Fruit fly (Drosophila melanogaster) whole organism, embryonic: ENCODE results near the gene Blm.

ENCODE experiments used
- Aef1 ChIP-seq: fragments of 200-800 bp; sonication (Bioruptor generic); IDR thresholded peaks from 3 replicates; pipeline ENCODE4 v1.3.6; 2022; ENCODE audit warnings: missing biosample characterization, missing genetic modification characterization
- Antp ChIP-seq: fragments of 200-800 bp; sonication (Bioruptor generic); optimal IDR thresholded peaks from 3 replicates; lab custom pipeline; 2016; ENCODE audit warnings: missing biosample characterization, missing genetic modification characterization
- CG10565 ChIP-seq: fragments of 200-800 bp; sonication (Bioruptor generic); optimal IDR thresholded peaks from 3 replicates; lab custom pipeline; 2016; ENCODE audit warnings: missing biosample characterization, mild to moderate bottlenecking, missing genetic modification characterization
- CG11093 ChIP-seq: fragments of 200-800 bp; sonication (Bioruptor generic); IDR thresholded peaks from 3 replicates; pipeline ENCODE4 v1.3.6; 2022; ENCODE audit warnings: missing biosample characterization, missing genetic modification characterization
- CG11696 ChIP-seq: fragments of 200-800 bp; sonication (Bioruptor generic); IDR thresholded peaks from 2 replicates; pipeline ENCODE4 v1.3.6; 2022; ENCODE audit warnings: missing biosample characterization, missing genetic modification characterization
- CG14965 ChIP-seq: fragments of 200-800 bp; sonication (Bioruptor generic); optimal IDR thresholded peaks from 2 replicates; lab custom pipeline; 2016; ENCODE audit warnings: missing biosample characterization, missing genetic modification characterization, borderline replicate concordance
- CG15696 ChIP-seq: fragments of 200-800 bp; sonication (Bioruptor generic); optimal IDR thresholded peaks from 2 replicates; lab custom pipeline; 2019; ENCODE audit warnings: missing biosample characterization, mild to moderate bottlenecking, missing genetic modification characterization, moderate library complexity
- CG17802 ChIP-seq: fragments of 200-800 bp; sonication (Bioruptor generic); optimal IDR thresholded peaks from 2 replicates; lab custom pipeline; 2018; ENCODE audit warnings: missing biosample characterization, mild to moderate bottlenecking, missing genetic modification characterization, moderate library complexity
- CG17912 ChIP-seq: fragments of 200-800 bp; sonication (Bioruptor generic); optimal IDR thresholded peaks from 2 replicates; lab custom pipeline; 2018; ENCODE audit warnings: missing biosample characterization, mild to moderate bottlenecking, missing genetic modification characterization
- CG3281 ChIP-seq: fragments of 200-800 bp; sonication (Bioruptor generic); optimal IDR thresholded peaks from 3 replicates; lab custom pipeline; 2017; ENCODE audit warnings: missing biosample characterization, mild to moderate bottlenecking, missing genetic modification characterization
- CG3995 ChIP-seq: fragments of 200-800 bp; sonication (Bioruptor generic); optimal IDR thresholded peaks from 3 replicates; lab custom pipeline; 2016; ENCODE audit warnings: missing biosample characterization, missing genetic modification characterization
- CG4404 ChIP-seq: fragments of 200-800 bp; sonication (Bioruptor generic); IDR thresholded peaks from 2 replicates; pipeline ENCODE4 v1.3.6; 2022; ENCODE audit warnings: missing biosample characterization, missing genetic modification characterization
- CG6254 ChIP-seq: fragments of 200-800 bp; sonication (Bioruptor generic); optimal IDR thresholded peaks from 3 replicates; lab custom pipeline; 2017; ENCODE audit warnings: mild to moderate bottlenecking, missing biosample characterization, missing genetic modification reagents, missing genetic modification characterization
- CG6813 ChIP-seq: fragments of 200-800 bp; sonication (Bioruptor generic); optimal IDR thresholded peaks from 2 replicates; lab custom pipeline; 2017; ENCODE audit warnings: missing biosample characterization, missing genetic modification characterization, mild to moderate bottlenecking, moderate library complexity, missing genetic modification reagents
- CG7271 ChIP-seq: fragments of 200-800 bp; sonication (Bioruptor generic); optimal IDR thresholded peaks from 2 replicates; lab custom pipeline; 2018; ENCODE audit warnings: missing biosample characterization, mild to moderate bottlenecking, missing genetic modification characterization, moderate library complexity
- CG8765 ChIP-seq: fragments of 200-800 bp; sonication (Bioruptor generic); IDR thresholded peaks from 2 replicates; pipeline ENCODE4 v1.3.6; 2022; ENCODE audit warnings: missing biosample characterization, missing genetic modification characterization
- CTCF ChIP-seq: fragments of 200-800 bp; sonication (Bioruptor generic); optimal IDR thresholded peaks from 2 replicates; lab custom pipeline; 2017; ENCODE audit warnings: missing biosample characterization, mild to moderate bottlenecking, missing genetic modification characterization, moderate library complexity
- HLH4C ChIP-seq: fragments of 200-800 bp; sonication (Bioruptor generic); IDR thresholded peaks from 3 replicates; pipeline ENCODE4 v1.3.6; 2022; ENCODE audit warnings: missing biosample characterization, missing genetic modification characterization; ENCODE audit not compliant: partially characterized antibody
- HmgD ChIP-seq: fragments of 200-800 bp; sonication (Bioruptor generic); optimal IDR thresholded peaks from 3 replicates; lab custom pipeline; 2016; ENCODE audit warnings: missing biosample characterization, missing genetic modification characterization
- Hsf ChIP-seq: fragments of 200-800 bp; sonication (Bioruptor generic); optimal IDR thresholded peaks from 3 replicates; lab custom pipeline; 2016; ENCODE audit warnings: missing biosample characterization, missing genetic modification characterization
- Kr ChIP-seq: fragments of 200-800 bp; sonication (Bioruptor generic); optimal IDR thresholded peaks from 2 replicates; lab custom pipeline; 2017; ENCODE audit warnings: missing biosample characterization, mild to moderate bottlenecking, missing genetic modification characterization
- Lhr ChIP-seq: fragments of 200-800 bp; sonication (Bioruptor generic); optimal IDR thresholded peaks from 3 replicates; lab custom pipeline; 2017; ENCODE audit warnings: mild to moderate bottlenecking, missing biosample characterization, missing genetic modification reagents, missing genetic modification characterization
- Neu2 ChIP-seq: fragments of 200-800 bp; sonication (Bioruptor generic); optimal IDR thresholded peaks from 3 replicates; lab custom pipeline; 2016; ENCODE audit warnings: missing biosample characterization, missing genetic modification characterization, borderline replicate concordance
- Sry-β ChIP-seq: fragments of 200-800 bp; sonication (Bioruptor generic); optimal IDR thresholded peaks from 2 replicates; lab custom pipeline; 2018; ENCODE audit warnings: missing biosample characterization, mild to moderate bottlenecking, missing genetic modification characterization, moderate library complexity
- Taf1 ChIP-seq: fragments of 200-800 bp; sonication (Bioruptor generic); IDR thresholded peaks from 2 replicates; pipeline ENCODE4 v1.3.6; 2022; ENCODE audit warnings: missing biosample characterization, missing genetic modification characterization
- ac ChIP-seq: fragments of 200-800 bp; sonication (Bioruptor generic); optimal IDR thresholded peaks from 3 replicates; lab custom pipeline; 2017; ENCODE audit warnings: missing biosample characterization, mild to moderate bottlenecking, missing genetic modification characterization
- al ChIP-seq: fragments of 200-800 bp; sonication (Bioruptor generic); IDR thresholded peaks from 2 replicates; pipeline ENCODE4 v1.3.6; 2022; ENCODE audit warnings: missing biosample characterization, missing genetic modification characterization
- az2 ChIP-seq: fragments of 200-800 bp; sonication (Bioruptor generic); optimal IDR thresholded peaks from 3 replicates; lab custom pipeline; 2016; ENCODE audit warnings: missing biosample characterization, missing genetic modification characterization
- bigmax ChIP-seq: fragments of 200-800 bp; sonication (Bioruptor generic); optimal IDR thresholded peaks from 2 replicates; lab custom pipeline; 2018; ENCODE audit warnings: missing biosample characterization, mild to moderate bottlenecking, missing genetic modification characterization
- cg ChIP-seq: fragments of 200-800 bp; sonication (Bioruptor generic); optimal IDR thresholded peaks from 3 replicates; lab custom pipeline; 2019; ENCODE audit warnings: missing biosample characterization, mild to moderate bottlenecking, missing genetic modification characterization, moderate library complexity
- chinmo ChIP-seq: fragments of 200-800 bp; sonication (Bioruptor generic); IDR thresholded peaks from 4 replicates; pipeline ENCODE4 v1.3.6; 2022; ENCODE audit warnings: missing biosample characterization, missing genetic modification characterization; ENCODE audit not compliant: partially characterized antibody
- ci ChIP-seq: fragments of 200-800 bp; sonication (Bioruptor generic); IDR thresholded peaks from 3 replicates; pipeline ENCODE4 v1.3.6; 2022; ENCODE audit warnings: missing biosample characterization, missing genetic modification characterization
- crc ChIP-seq: fragments of 200-800 bp; sonication (Bioruptor generic); optimal IDR thresholded peaks from 2 replicates; lab custom pipeline; 2016; ENCODE audit warnings: missing biosample characterization, missing genetic modification characterization
- dan ChIP-seq: fragments of 200-800 bp; sonication (Bioruptor generic); IDR thresholded peaks from 2 replicates; pipeline ENCODE4 v1.3.6; 2022; ENCODE audit warnings: missing biosample characterization, missing genetic modification characterization
- dysf ChIP-seq: fragments of 200-800 bp; sonication (Bioruptor generic); IDR thresholded peaks from 3 replicates; pipeline ENCODE4 v1.3.6; 2022; ENCODE audit warnings: missing biosample characterization, missing genetic modification characterization
- fd96Cb ChIP-seq: fragments of 200-800 bp; sonication (Bioruptor generic); optimal IDR thresholded peaks from 2 replicates; lab custom pipeline; 2018; ENCODE audit warnings: missing biosample characterization, mild to moderate bottlenecking, missing genetic modification characterization, moderate library complexity
- ftz-f1 ChIP-seq: fragments of 200-800 bp; sonication (Bioruptor generic); optimal IDR thresholded peaks from 2 replicates; lab custom pipeline; 2016; ENCODE audit warnings: missing biosample characterization, missing genetic modification characterization
- gfzf ChIP-seq: fragments of 200-800 bp; sonication (Bioruptor generic); optimal IDR thresholded peaks from 2 replicates; lab custom pipeline; 2016; ENCODE audit warnings: missing biosample characterization, mild to moderate bottlenecking, missing genetic modification characterization, moderate library complexity
- hbn ChIP-seq: fragments of 200-800 bp; sonication (Bioruptor generic); IDR thresholded peaks from 2 replicates; pipeline ENCODE4 v1.3.6; 2022; ENCODE audit warnings: missing biosample characterization, missing genetic modification characterization; ENCODE audit not compliant: partially characterized antibody
- lov ChIP-seq, 2 experiments: fragments of 200-800 bp in 1 of 2; fragments of >200 bp in 1 of 2; sonication (Bioruptor generic) in 1 of 2; IDR thresholded peaks in 1 of 2; optimal IDR thresholded peaks in 1 of 2; 2 replicates in 1 of 2; 3 replicates in 1 of 2; pipeline versions ENCODE4 v1.3.6 to Lab custom; 2017 to 2022; ENCODE audit warnings: missing biosample characterization in 1 of 2, missing genetic modification characterization in 1 of 2
- mam ChIP-seq: fragments of 200-800 bp; sonication (Bioruptor generic); optimal IDR thresholded peaks from 3 replicates; lab custom pipeline; 2016; ENCODE audit warnings: missing biosample characterization, missing genetic modification characterization
- nerfin-1 ChIP-seq: fragments of 200-800 bp; sonication (Bioruptor generic); optimal IDR thresholded peaks from 3 replicates; lab custom pipeline; 2019; ENCODE audit warnings: missing biosample characterization, mild to moderate bottlenecking, missing genetic modification characterization, moderate library complexity
- pb ChIP-seq: fragments of 200-800 bp; sonication (Bioruptor generic); optimal IDR thresholded peaks from 3 replicates; lab custom pipeline; 2016; ENCODE audit warnings: missing biosample characterization, missing genetic modification characterization
- repo ChIP-seq: fragments of 200-800 bp; sonication (Bioruptor generic); optimal IDR thresholded peaks from 2 replicates; lab custom pipeline; 2016; ENCODE audit warnings: missing biosample characterization, missing genetic modification characterization
- shn ChIP-seq: fragments of 200-800 bp; sonication (Bioruptor generic); optimal IDR thresholded peaks from 3 replicates; lab custom pipeline; 2016; ENCODE audit warnings: missing biosample characterization, missing genetic modification characterization
- sim ChIP-seq: fragments of 200-800 bp; sonication (Bioruptor generic); IDR thresholded peaks from 2 replicates; pipeline ENCODE4 v1.3.6; 2022; ENCODE audit warnings: missing biosample characterization, missing genetic modification characterization
- tgo ChIP-seq: fragments of 200-800 bp; sonication (Bioruptor generic); IDR thresholded peaks from 3 replicates; pipeline ENCODE4 v1.3.6; 2022; ENCODE audit warnings: missing biosample characterization, missing genetic modification characterization
- tin ChIP-seq: fragments of 200-800 bp; sonication (Bioruptor generic); optimal IDR thresholded peaks from 3 replicates; lab custom pipeline; 2016; ENCODE audit warnings: missing biosample characterization, missing genetic modification characterization
- trh ChIP-seq: fragments of 200-800 bp; sonication (Bioruptor generic); optimal IDR thresholded peaks from 2 replicates; lab custom pipeline; 2016; ENCODE audit warnings: missing biosample characterization, missing genetic modification characterization
- twi ChIP-seq: fragments of 200-800 bp; optimal IDR thresholded peaks from 2 replicates; lab custom pipeline; 2019; ENCODE audit warnings: missing biosample characterization, mild to moderate bottlenecking, missing genetic modification characterization, moderate library complexity

Gene Blm

DNA sequence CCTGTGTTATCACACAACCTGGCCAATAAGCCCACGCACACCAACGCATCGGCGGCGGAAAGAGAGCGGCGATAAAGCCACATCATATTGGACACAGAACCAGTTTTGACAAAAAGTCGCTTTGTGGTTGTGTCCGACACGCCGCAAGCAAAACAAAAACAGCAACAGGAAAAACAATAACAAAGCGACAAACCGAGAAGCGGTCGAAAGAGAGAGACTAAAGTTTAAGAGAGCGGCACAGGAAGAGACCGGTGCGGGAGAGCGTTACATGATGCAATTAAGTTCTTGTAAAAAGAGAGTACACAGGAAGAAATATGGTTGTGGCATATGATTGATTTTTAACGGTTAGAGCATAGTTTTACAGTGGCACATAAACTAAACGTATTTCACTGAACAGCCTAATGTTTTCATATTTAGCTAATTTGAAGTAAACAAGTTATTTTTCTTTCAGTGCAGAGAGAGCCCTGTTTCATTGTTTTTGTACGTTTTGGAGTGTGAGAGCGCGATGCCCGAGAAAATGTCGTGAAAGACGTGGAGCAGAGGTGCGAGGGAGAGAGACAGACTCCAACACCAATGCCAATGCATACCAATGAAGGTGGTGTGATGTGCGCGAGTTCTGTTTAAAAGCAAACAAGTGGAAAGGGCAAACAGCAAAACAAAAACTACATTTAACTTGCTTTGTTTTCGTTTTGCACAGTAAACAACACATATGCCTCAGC is 19.2 kb upstream of the Blm start:
- peak; percentile 100 for TF ChIP-seq crc
- TF ChIP-seq Taf1 (GFP tag; lab: Robert Waterston, UW) = no peak
- TF ChIP-seq HmgD = peak; percentile 100
- TF ChIP-seq CG10565 (GFP tag; lab: Kevin White, UChicago) = peak; percentile 99
- peak; percentile 99 for TF ChIP-seq ac (GFP tag; lab: Kevin White, UChicago)
- TF ChIP-seq CG15696 = peak; percentile 100
- TF ChIP-seq cg (GFP tag; lab: Kevin White, UChicago) = peak; percentile 80
- no peak for TF ChIP-seq tgo
- peak; percentile 99 for TF ChIP-seq Neu2
- peak; percentile 96 for TF ChIP-seq ftz-f1
- TF ChIP-seq ci (GFP tag; lab: Robert Waterston, UW) = no peak
- peak; percentile 95 for TF ChIP-seq CG14965 (GFP tag; lab: Kevin White, UChicago)
- TF ChIP-seq Antp (GFP tag; lab: Kevin White, UChicago) = peak; percentile 100
- peak; percentile 81 for TF ChIP-seq Sry-β (GFP tag; lab: Kevin White, UChicago)
- peak; percentile 100 for TF ChIP-seq tin (GFP tag; lab: Kevin White, UChicago)
- TF ChIP-seq mam (GFP tag; lab: Kevin White, UChicago) = peak; percentile 100
- TF ChIP-seq lov (optimal IDR thresholded peaks at IDR 0.05; lab: Kevin White, UChicago) = no peak
- TF ChIP-seq lov (GFP tag; IDR thresholded peaks at IDR 0.05; lab: Robert Waterston, UW) = no peak
- TF ChIP-seq al (GFP tag; lab: Robert Waterston, UW) = no peak
- TF ChIP-seq Hsf (GFP tag; lab: Kevin White, UChicago) = peak; percentile 100
- no peak for TF ChIP-seq CG4404
- TF ChIP-seq fd96Cb (tag; lab: Kevin White, UChicago) = peak; percentile 100
- peak; percentile 95 for TF ChIP-seq CG17802 (tag; lab: Kevin White, UChicago)
- no peak for TF ChIP-seq CG8765
- TF ChIP-seq gfzf (GFP tag; lab: Kevin White, UChicago) = peak; percentile 54
- TF ChIP-seq chinmo (GFP tag; lab: Robert Waterston, UW) = no peak
- TF ChIP-seq CG11093 = peak; percentile 99
- TF ChIP-seq CG11696 = no peak
- peak; percentile 98 for TF ChIP-seq CG6254
- TF ChIP-seq repo (GFP tag; lab: Kevin White, UChicago) = peak; percentile 100
- TF ChIP-seq trh (GFP tag; lab: Kevin White, UChicago) = peak; percentile 99
- peak; percentile 99 for TF ChIP-seq nerfin-1
- no peak for TF ChIP-seq Aef1
- peak; percentile 99 for TF ChIP-seq CG7271 (tag; lab: Kevin White, UChicago)
- peak; percentile 90 for TF ChIP-seq CG3995 (GFP tag; lab: Kevin White, UChicago)
- TF ChIP-seq dysf (GFP tag; lab: Robert Waterston, UW) = no peak
- TF ChIP-seq CG3281 = peak; percentile 100
- TF ChIP-seq Lhr (GFP tag; lab: Kevin White, UChicago) = peak; percentile 99
- peak; percentile 100 for TF ChIP-seq shn
- TF ChIP-seq pb (GFP tag; lab: Kevin White, UChicago) = peak; percentile 100
- TF ChIP-seq sim (GFP tag; lab: Robert Waterston, UW) = no peak
- TF ChIP-seq bigmax (GFP tag; lab: Kevin White, UChicago) = peak; percentile 91
- TF ChIP-seq dan (GFP tag; lab: Robert Waterston, UW) = no peak
- peak; percentile 99 for TF ChIP-seq twi (tag; lab: Kevin White, UChicago)
- peak; percentile 99 for TF ChIP-seq CG17912 (GFP tag; lab: Kevin White, UChicago)
- TF ChIP-seq CTCF (GFP tag; lab: Kevin White, UChicago) = peak; percentile 79
- TF ChIP-seq az2 (GFP tag; lab: Kevin White, UChicago) = peak; percentile 100
- TF ChIP-seq hbn = no peak
- peak; percentile 100 for TF ChIP-seq CG6813 (GFP tag; lab: Kevin White, UChicago)
- no peak for TF ChIP-seq HLH4C
- peak; percentile 91 for TF ChIP-seq Kr (GFP tag; lab: Kevin White, UChicago)
